Worm (Caenorhabditis elegans): ENCODE results near the gene srg-21.

DNA sequence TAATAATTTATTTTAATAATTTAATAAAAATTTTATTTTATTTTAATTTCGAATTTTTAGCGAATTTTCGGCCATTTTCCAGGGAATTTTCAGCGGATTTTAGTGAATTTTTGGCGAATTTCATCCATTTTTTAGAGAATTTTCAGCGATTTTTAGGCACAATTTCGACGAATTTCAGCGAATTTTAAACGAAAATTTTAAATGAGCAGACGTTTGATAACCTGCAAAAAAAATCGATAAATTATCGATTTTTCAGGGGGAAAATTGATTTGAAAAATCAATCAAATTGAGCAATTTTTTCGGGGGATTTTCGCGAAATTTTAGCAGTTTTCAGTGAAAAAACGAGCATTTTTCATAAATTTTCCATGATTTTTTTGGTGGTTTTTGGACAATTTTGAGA is 22.5 kb downstream of the srg-21 start:
- no peak for TF ChIP-seq ama-1 (optimal IDR thresholded peaks at IDR 0.05)
- TF ChIP-seq tbx-37 (GFP tag; conservative IDR thresholded peaks at IDR 0.05) = no peak
- TF ChIP-seq B0310.2 (tag; optimal IDR thresholded peaks at IDR 0.05) = no peak
- no peak for TF ChIP-seq scrt-1 (GFP tag; IDR thresholded peaks at IDR 0.05)
- no peak for TF ChIP-seq pes-1 (GFP tag; IDR thresholded peaks at IDR 0.05)
- TF ChIP-seq tra-4 (tag; optimal IDR thresholded peaks at IDR 0.05) = no peak
- TF ChIP-seq ceh-13 (GFP tag; optimal IDR thresholded peaks at IDR 0.05) = no peak
- TF ChIP-seq flt-1 (GFP tag; IDR thresholded peaks at IDR 0.05) = no peak
